Fruit fly (Drosophila melanogaster): ENCODE measurements around the gene InR.

Gene InR

dm6 chr3R:21597877-21598276 is 21.2 kb downstream of the InR start (continued):
- TF ChIP-seq achi (GFP tag; optimal IDR thresholded peaks at IDR 0.05) (peak; percentile 54), CG3919 (GFP tag; optimal IDR thresholded peaks at IDR 0.05) (peak; percentile 20), CG6163 (GFP tag; IDR thresholded peaks at IDR 0.05) (peak; percentile 81), Ets21C (GFP tag; optimal IDR thresholded peaks at IDR 0.05) (no peak), fd85E (GFP tag; optimal IDR thresholded peaks at IDR 0.05) (no peak), Eip75B (GFP tag; optimal IDR thresholded peaks at IDR 0.05) (peak; percentile 34), CG6792 (GFP tag; optimal IDR thresholded peaks at IDR 0.05) (peak; percentile 18), CG6854 (GFP tag; optimal IDR thresholded peaks at IDR 0.05) (no peak), CG10669 (GFP tag; optimal IDR thresholded peaks at IDR 0.05) (peak; percentile 28), svp (GFP tag) (no peak), CG1621 (tag; optimal IDR thresholded peaks at IDR 0.05) (peak; percentile 38), pdm3 (GFP tag; optimal IDR thresholded peaks at IDR 0.05) (peak; percentile 37), Lpt (GFP tag; optimal IDR thresholded peaks at IDR 0.05) (no peak), CG32006 (GFP tag; optimal IDR thresholded peaks at IDR 0.05) (peak; percentile 78), CG15336 (GFP tag; IDR thresholded peaks at IDR 0.05) (peak; percentile 83), CG7368 (GFP tag; optimal IDR thresholded peaks at IDR 0.05) (no peak), Sox15 (GFP tag; optimal IDR thresholded peaks at IDR 0.05) (no peak), CG31627 (GFP tag; optimal IDR thresholded peaks at IDR 0.05) (peak; percentile 4), fkh (GFP tag; optimal IDR thresholded peaks at IDR 0.05) (peak; percentile 22), Blimp-1 (GFP tag; optimal IDR thresholded peaks at IDR 0.05) (no peak), Hr38 (GFP tag; optimal IDR thresholded peaks at IDR 0.05) (no peak), CG6808 (GFP tag; optimal IDR thresholded peaks at IDR 0.05) (no peak), spab (GFP tag; optimal IDR thresholded peaks at IDR 0.05) (peak; percentile 56)

- no peak for TF ChIP-seq Lpt (GFP tag; optimal IDR thresholded peaks at IDR 0.05)
- TF ChIP-seq topi (GFP tag; optimal IDR thresholded peaks at IDR 0.05), result no peak
- peak; percentile 56 for TF ChIP-seq CG32006 (GFP tag; optimal IDR thresholded peaks at IDR 0.05)
- TF ChIP-seq CG8632 (GFP tag; optimal IDR thresholded peaks at IDR 0.05), result no peak
- no peak for TF ChIP-seq dac (GFP tag; optimal IDR thresholded peaks at IDR 0.05)
- TF ChIP-seq fd85E (GFP tag; optimal IDR thresholded peaks at IDR 0.05), result no peak
- no peak for TF ChIP-seq Sox102F (GFP tag; optimal IDR thresholded peaks at IDR 0.05)
- TF ChIP-seq Hr4 (GFP tag; optimal IDR thresholded peaks at IDR 0.05), result peak; percentile 27
- TF ChIP-seq svp (GFP tag), result no peak
- peak; percentile 52; the same call in 1 of the 2 replicates for TF ChIP-seq CG15336 (GFP tag; IDR thresholded peaks at IDR 0.05)
- TF ChIP-seq cyc (GFP tag; optimal IDR thresholded peaks at IDR 0.05), result no peak
- TF ChIP-seq CG11294 (GFP tag; IDR thresholded peaks at IDR 0.05), result peak; percentile 14; the same call in 1 of the 2 replicates
- TF ChIP-seq CG8319 (GFP tag; optimal IDR thresholded peaks at IDR 0.05), result no peak
- peak; percentile 8 for TF ChIP-seq Eip78C (GFP tag)
- TF ChIP-seq Eip75B (GFP tag; optimal IDR thresholded peaks at IDR 0.05), result no peak
- peak; percentile 4 for TF ChIP-seq CG10669 (GFP tag; optimal IDR thresholded peaks at IDR 0.05)
- peak; percentile 9 for TF ChIP-seq OdsH (GFP tag; optimal IDR thresholded peaks at IDR 0.05)
- peak; percentile 45; the same call in 1 of the 3 replicates for TF ChIP-seq CG8119 (GFP tag; IDR thresholded peaks at IDR 0.05)
- TF ChIP-seq CG6276 (GFP tag; optimal IDR thresholded peaks at IDR 0.05), result peak; percentile 28
Measured at dm6 chr3R:21596151-21596802, 22.8 kb downstream of the InR start.

DNA sequence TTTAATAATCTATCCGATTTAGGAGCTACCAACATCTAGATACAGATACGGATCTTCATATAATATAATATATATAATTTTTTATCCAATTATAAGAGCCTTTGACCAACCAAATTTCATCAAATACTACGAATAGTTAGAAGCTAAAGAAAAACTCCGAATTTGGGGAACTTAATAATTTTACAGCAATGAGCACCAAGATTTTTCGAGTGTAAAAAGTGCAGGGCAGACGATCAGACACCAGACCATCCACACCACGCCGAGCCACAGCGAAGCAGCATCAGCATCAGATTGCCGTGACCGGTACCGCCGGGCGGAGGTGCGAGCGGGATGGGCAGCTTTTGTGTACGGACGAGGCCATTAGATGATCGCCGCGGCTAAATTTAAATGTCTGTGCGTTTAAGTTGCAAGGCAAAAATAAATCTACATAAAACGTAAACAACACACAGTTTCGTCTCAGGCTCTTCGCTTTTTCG is 24.7 kb downstream of the InR start:
- TF ChIP-seq cyc (GFP tag; optimal IDR thresholded peaks at IDR 0.05), result no peak
- no peak for TF ChIP-seq CG11762 (GFP tag; optimal IDR thresholded peaks at IDR 0.05; ENCODE audit: insufficient read depth)
- TF ChIP-seq eg (GFP tag; IDR thresholded peaks at IDR 0.05), result peak; percentile 51
- no peak for TF ChIP-seq fd59A (GFP tag; optimal IDR thresholded peaks at IDR 0.05)
- no peak for TF ChIP-seq CG34406 (GFP tag; optimal IDR thresholded peaks at IDR 0.05)
- TF ChIP-seq CG16779 (tag; optimal IDR thresholded peaks at IDR 0.05), result no peak
- TF ChIP-seq Blimp-1 (GFP tag; optimal IDR thresholded peaks at IDR 0.05), result no peak
- TF ChIP-seq salr (GFP tag; optimal IDR thresholded peaks at IDR 0.05), result peak in 1 of 2 experiments; percentile 64
- TF ChIP-seq CG15336 (GFP tag; IDR thresholded peaks at IDR 0.05), result peak; percentile 58
- TF ChIP-seq CG10631 (GFP tag; optimal IDR thresholded peaks at IDR 0.05), result peak; percentile 45
- peak; percentile 50 for TF ChIP-seq CG6276 (GFP tag; optimal IDR thresholded peaks at IDR 0.05)
- no peak for TF ChIP-seq CG6163 (GFP tag; IDR thresholded peaks at IDR 0.05)
- peak; percentile 31 for TF ChIP-seq OdsH (GFP tag; optimal IDR thresholded peaks at IDR 0.05)
- TF ChIP-seq CG3919 (GFP tag; optimal IDR thresholded peaks at IDR 0.05), result peak; percentile 30
- TF ChIP-seq Lpt (GFP tag; optimal IDR thresholded peaks at IDR 0.05), result peak; percentile 21
- TF ChIP-seq CG32006 (GFP tag; optimal IDR thresholded peaks at IDR 0.05), result peak; percentile 82
- no peak for TF ChIP-seq Hr38 (GFP tag; optimal IDR thresholded peaks at IDR 0.05)
- no peak for TF ChIP-seq Hr39 (GFP tag; optimal IDR thresholded peaks at IDR 0.05)
- TF ChIP-seq Hr4 (GFP tag; optimal IDR thresholded peaks at IDR 0.05), result peak; percentile 43
- peak; percentile 48 for TF ChIP-seq acj6 (GFP tag; optimal IDR thresholded peaks at IDR 0.05)
- TF ChIP-seq vri (GFP tag; optimal IDR thresholded peaks at IDR 0.05), result no peak
- TF ChIP-seq Ets96B (tag; optimal IDR thresholded peaks at IDR 0.05), result peak; percentile 39
- TF ChIP-seq achi (GFP tag; optimal IDR thresholded peaks at IDR 0.05), result peak; percentile 38
- peak; percentile 62 for TF ChIP-seq Eip78C (GFP tag)
- no peak for TF ChIP-seq Sox102F (GFP tag; optimal IDR thresholded peaks at IDR 0.05)

Data from whole organism, prepupa.